Fruit fly (Drosophila melanogaster) whole organism, embryonic: ENCODE results near the gene CG13454.
A peak's percentile ranks its signal among the peaks of the same experiment; 100 is the strongest.

Source experiments
- CG10267 ChIP-seq: fragments of 200-800 bp; sonication (Bioruptor generic); optimal IDR thresholded peaks from 2 replicates; lab custom pipeline; 2018; ENCODE audit warnings: missing biosample characterization, mild to moderate bottlenecking, missing genetic modification characterization, moderate library complexity
- CG10431 ChIP-seq: fragments of 200-800 bp; sonication (Bioruptor generic); optimal IDR thresholded peaks from 3 replicates; lab custom pipeline; 2018; ENCODE audit warnings: missing biosample characterization, mild to moderate bottlenecking, missing genetic modification characterization
- CG10654 ChIP-seq: fragments of 200-800 bp; sonication (Bioruptor generic); optimal IDR thresholded peaks from 2 replicates; lab custom pipeline; 2016; ENCODE audit warnings: missing biosample characterization, missing genetic modification characterization
- CG12391 ChIP-seq: fragments of 200-800 bp; sonication (Bioruptor generic); optimal IDR thresholded peaks from 3 replicates; lab custom pipeline; 2018; ENCODE audit warnings: missing biosample characterization, mild to moderate bottlenecking, missing genetic modification characterization, moderate library complexity
- CG16815 ChIP-seq: fragments of 200-800 bp; sonication (Bioruptor generic); optimal IDR thresholded peaks from 3 replicates; lab custom pipeline; 2017; ENCODE audit warnings: missing biosample characterization, mild to moderate bottlenecking, missing genetic modification characterization
- CG17568 ChIP-seq: fragments of 200-800 bp; sonication (Bioruptor generic); optimal IDR thresholded peaks from 2 replicates; lab custom pipeline; 2018; ENCODE audit warnings: missing biosample characterization, mild to moderate bottlenecking, missing genetic modification characterization, moderate library complexity
- CG2116 ChIP-seq: fragments of 200-800 bp; sonication (Bioruptor generic); optimal IDR thresholded peaks from 3 replicates; lab custom pipeline; 2018; ENCODE audit warnings: missing biosample characterization, mild to moderate bottlenecking, missing genetic modification characterization
- CG2202 ChIP-seq: fragments of 200-800 bp; sonication (Bioruptor generic); optimal IDR thresholded peaks from 2 replicates; lab custom pipeline; 2018; ENCODE audit warnings: missing biosample characterization, mild to moderate bottlenecking, missing genetic modification characterization
- CG32767 ChIP-seq: fragments of 200-800 bp; sonication (Bioruptor generic); IDR thresholded peaks from 2 replicates; pipeline ENCODE4 v1.3.6; 2022; ENCODE audit warnings: missing biosample characterization, missing genetic modification characterization
- CG34376 ChIP-seq: fragments of 200-800 bp; sonication (Bioruptor generic); optimal IDR thresholded peaks from 2 replicates; lab custom pipeline; 2018; ENCODE audit warnings: missing biosample characterization, mild to moderate bottlenecking, missing genetic modification characterization
- CG3726 ChIP-seq: fragments of 200-800 bp; sonication (Bioruptor generic); IDR thresholded peaks from 3 replicates; pipeline ENCODE4, ENCODE4 v1.3.6; 2022; ENCODE audit warnings: missing biosample characterization, missing genetic modification characterization
- CG5180 ChIP-seq: fragments of 200-800 bp; sonication (Bioruptor generic); optimal IDR thresholded peaks from 3 replicates; lab custom pipeline; 2017; ENCODE audit warnings: missing biosample characterization, missing genetic modification characterization, mild to moderate bottlenecking, moderate library complexity, missing genetic modification reagents
- CG6791 ChIP-seq: fragments of 200-800 bp; sonication (Bioruptor generic); IDR thresholded peaks from 3 replicates; pipeline ENCODE4 v1.3.6; 2022; ENCODE audit warnings: missing biosample characterization, missing genetic modification characterization; ENCODE audit not compliant: partially characterized antibody
- CG6813 ChIP-seq: fragments of 200-800 bp; sonication (Bioruptor generic); optimal IDR thresholded peaks from 2 replicates; lab custom pipeline; 2017; ENCODE audit warnings: missing biosample characterization, missing genetic modification characterization, mild to moderate bottlenecking, moderate library complexity, missing genetic modification reagents
- CG7271 ChIP-seq: fragments of 200-800 bp; sonication (Bioruptor generic); optimal IDR thresholded peaks from 2 replicates; lab custom pipeline; 2018; ENCODE audit warnings: missing biosample characterization, mild to moderate bottlenecking, missing genetic modification characterization, moderate library complexity
- CG7745 ChIP-seq: fragments of 200-800 bp; sonication (Bioruptor generic); optimal IDR thresholded peaks from 2 replicates; lab custom pipeline; 2018; ENCODE audit warnings: missing biosample characterization, mild to moderate bottlenecking, missing genetic modification characterization, moderate library complexity
- CG9817 ChIP-seq: fragments of 200-800 bp; sonication (Bioruptor generic); optimal IDR thresholded peaks from 2 replicates; lab custom pipeline; 2018; ENCODE audit warnings: missing biosample characterization, mild to moderate bottlenecking, missing genetic modification characterization, moderate library complexity
- CG9876 ChIP-seq: fragments of 200-800 bp; sonication (Bioruptor generic); optimal IDR thresholded peaks from 2 replicates; lab custom pipeline; 2016; ENCODE audit warnings: missing biosample characterization, missing genetic modification characterization
- Chrac-16 ChIP-seq: fragments of 200-800 bp; sonication (Bioruptor generic); optimal IDR thresholded peaks from 3 replicates; lab custom pipeline; 2016; ENCODE audit warnings: missing biosample characterization, missing genetic modification characterization
- Dek ChIP-seq: fragments of 200-800 bp; sonication (Bioruptor generic); optimal IDR thresholded peaks from 3 replicates; lab custom pipeline; 2019; ENCODE audit warnings: missing biosample characterization, mild to moderate bottlenecking, missing genetic modification characterization, moderate library complexity
- HLHmδ ChIP-seq: fragments of 200-800 bp; sonication (Bioruptor generic); optimal IDR thresholded peaks from 2 replicates; lab custom pipeline; 2018; ENCODE audit warnings: missing biosample characterization, mild to moderate bottlenecking, missing genetic modification characterization, moderate library complexity
- Kr ChIP-seq: fragments of 200-800 bp; sonication (Bioruptor generic); optimal IDR thresholded peaks from 2 replicates; lab custom pipeline; 2017; ENCODE audit warnings: missing biosample characterization, mild to moderate bottlenecking, missing genetic modification characterization
- Meics ChIP-seq: fragments of 200-800 bp; sonication (Bioruptor generic); optimal IDR thresholded peaks from 2 replicates; lab custom pipeline; 2017; ENCODE audit warnings: missing biosample characterization, mild to moderate bottlenecking, missing genetic modification characterization
- NC2α ChIP-seq: fragments of 200-800 bp; sonication (Bioruptor generic); optimal IDR thresholded peaks from 2 replicates; lab custom pipeline; 2016; ENCODE audit warnings: missing biosample characterization, missing genetic modification characterization
- Nf-YB ChIP-seq: fragments of 200-800 bp; sonication (Bioruptor generic); optimal IDR thresholded peaks from 3 replicates; lab custom pipeline; 2019; ENCODE audit warnings: missing biosample characterization, mild to moderate bottlenecking, missing genetic modification characterization, moderate library complexity
- Oaz ChIP-seq: fragments of 200-800 bp; sonication (Bioruptor generic); IDR thresholded peaks from 2 replicates; pipeline ENCODE4 v1.3.6; 2022; ENCODE audit warnings: missing biosample characterization, missing genetic modification characterization
- Rfx ChIP-seq: fragments of 200-800 bp; sonication (Bioruptor generic); IDR thresholded peaks from 2 replicates; pipeline ENCODE4 v1.3.6; 2022; ENCODE audit warnings: missing biosample characterization, missing genetic modification characterization
- Sox100B ChIP-seq: fragments of 200-800 bp; sonication (Bioruptor generic); optimal IDR thresholded peaks from 3 replicates; lab custom pipeline; 2018; ENCODE audit warnings: missing biosample characterization, mild to moderate bottlenecking, missing genetic modification characterization
- Spps ChIP-seq: fragments of 200-800 bp; sonication (Bioruptor generic); optimal IDR thresholded peaks from 2 replicates; lab custom pipeline; 2018; ENCODE audit warnings: missing biosample characterization, mild to moderate bottlenecking, missing genetic modification characterization
- Usf ChIP-seq: fragments of 200-800 bp; sonication (Bioruptor generic); optimal IDR thresholded peaks from 2 replicates; lab custom pipeline; 2017; ENCODE audit warnings: missing genotype, missing biosample characterization, missing genetic modification characterization
- Xbp1 ChIP-seq: fragments of 200-800 bp; sonication (Bioruptor generic); optimal IDR thresholded peaks from 3 replicates; lab custom pipeline; 2016; ENCODE audit warnings: missing biosample characterization, mild to moderate bottlenecking, missing genetic modification characterization
- ara ChIP-seq: fragments of 200-800 bp; sonication (Bioruptor generic); IDR thresholded peaks from 2 replicates; pipeline ENCODE4 v1.3.6; 2022; ENCODE audit warnings: missing biosample characterization, missing genetic modification characterization
- corto ChIP-seq: fragments of 200-800 bp; sonication (Bioruptor generic); optimal IDR thresholded peaks from 2 replicates; lab custom pipeline; 2016; ENCODE audit warnings: missing biosample characterization, mild to moderate bottlenecking, missing genetic modification characterization, moderate library complexity
- croc ChIP-seq: fragments of 200-800 bp; sonication (Bioruptor generic); conservative IDR thresholded peaks from 3 replicates; pipeline ENCODE4 v1.3.6; 2022; ENCODE audit warnings: missing biosample characterization, missing genetic modification characterization
- cwo ChIP-seq: fragments of 200-800 bp; sonication (Bioruptor generic); optimal IDR thresholded peaks from 3 replicates; lab custom pipeline; 2017; ENCODE audit warnings: missing biosample characterization, missing genetic modification characterization, mild to moderate bottlenecking, moderate library complexity, missing genetic modification reagents
- danr ChIP-seq: fragments of 200-800 bp; sonication (Bioruptor generic); IDR thresholded peaks from 2 replicates; pipeline ENCODE4 v1.3.6; 2022; ENCODE audit warnings: missing biosample characterization, missing genetic modification characterization
- dysf ChIP-seq: fragments of 200-800 bp; sonication (Bioruptor generic); IDR thresholded peaks from 3 replicates; pipeline ENCODE4 v1.3.6; 2022; ENCODE audit warnings: missing biosample characterization, missing genetic modification characterization
- gcm ChIP-seq: fragments of 200-800 bp; sonication (Bioruptor generic); optimal IDR thresholded peaks from 2 replicates; lab custom pipeline; 2019; ENCODE audit warnings: missing biosample characterization, mild to moderate bottlenecking, missing genetic modification characterization, moderate library complexity
- gsb ChIP-seq: fragments of 200-800 bp; sonication (Bioruptor generic); IDR thresholded peaks from 2 replicates; pipeline ENCODE4 v1.3.6; 2022; ENCODE audit warnings: missing biosample characterization, missing genetic modification characterization
- jumu ChIP-seq: fragments of 200-800 bp; sonication (Bioruptor generic); optimal IDR thresholded peaks from 3 replicates; lab custom pipeline; 2016; ENCODE audit warnings: missing biosample characterization, missing genetic modification characterization
- pho ChIP-seq: fragments of 200-800 bp; sonication (Bioruptor generic); optimal IDR thresholded peaks from 2 replicates; lab custom pipeline; 2016; ENCODE audit warnings: missing biosample characterization, missing genetic modification characterization
- pnt ChIP-seq: fragments of 200-800 bp; sonication (Bioruptor generic); optimal IDR thresholded peaks from 3 replicates; lab custom pipeline; 2016; ENCODE audit warnings: missing biosample characterization, missing genetic modification characterization
- seq ChIP-seq: fragments of 200-800 bp; sonication (Bioruptor generic); IDR thresholded peaks from 2 replicates; pipeline ENCODE4 v1.3.6; 2022; ENCODE audit warnings: missing biosample characterization, missing genetic modification characterization
- tap ChIP-seq: fragments of 200-800 bp; optimal IDR thresholded peaks from 3 replicates; lab custom pipeline; 2019; ENCODE audit warnings: missing biosample characterization, mild to moderate bottlenecking, missing genetic modification characterization, moderate library complexity
- tgo ChIP-seq: fragments of 200-800 bp; sonication (Bioruptor generic); IDR thresholded peaks from 3 replicates; pipeline ENCODE4 v1.3.6; 2022; ENCODE audit warnings: missing biosample characterization, missing genetic modification characterization
- tio ChIP-seq: fragments of 200-800 bp; sonication (Bioruptor generic); optimal IDR thresholded peaks from 2 replicates; lab custom pipeline; 2017; ENCODE audit warnings: missing biosample characterization, missing genetic modification characterization, inconsistent platforms
- toy ChIP-seq: fragments of 200-800 bp; sonication (Bioruptor generic); IDR thresholded peaks from 2 replicates; pipeline ENCODE4 v1.3.6; 2022; ENCODE audit warnings: missing biosample characterization, missing genetic modification characterization
- unc-4 ChIP-seq: fragments of 200-800 bp; sonication (Bioruptor generic); IDR thresholded peaks from 2 replicates; pipeline ENCODE4 v1.3.6; 2022; ENCODE audit warnings: missing biosample characterization, missing genetic modification characterization; ENCODE audit not compliant: partially characterized antibody
- unpg ChIP-seq: fragments of 200-800 bp; sonication (Bioruptor generic); optimal IDR thresholded peaks from 3 replicates; lab custom pipeline; 2018; ENCODE audit warnings: missing biosample characterization, mild to moderate bottlenecking, missing genetic modification characterization, moderate library complexity

CG13454 gene

dm6 chr3L:15537916-15538581 lies 21.2 kb upstream of the CG13454 start:
- no peak for TF ChIP-seq unc-4
- peak; percentile 33 for TF ChIP-seq CG10654 (GFP tag; lab: Kevin White, UChicago)
- peak; percentile 5 for TF ChIP-seq CG17568 (GFP tag; lab: Kevin White, UChicago)
- no peak for TF ChIP-seq CG34376 (GFP tag; lab: Kevin White, UChicago)
- no peak for TF ChIP-seq CG7271 (tag; lab: Kevin White, UChicago)
- TF ChIP-seq gsb (GFP tag; lab: Robert Waterston, UW), result no peak
- TF ChIP-seq Rfx, result peak; percentile 59
- TF ChIP-seq jumu (GFP tag; lab: Kevin White, UChicago), result peak; percentile 1
- peak; percentile 9 for TF ChIP-seq CG9817 (tag; lab: Kevin White, UChicago)
- TF ChIP-seq seq (GFP tag; lab: Robert Waterston, UW), result peak; percentile 62
- TF ChIP-seq gcm, result peak; percentile 51
- peak; percentile 2 for TF ChIP-seq pnt (GFP tag; lab: Kevin White, UChicago)
- no peak for TF ChIP-seq CG32767 (GFP tag; lab: Robert Waterston, UW)
- no peak for TF ChIP-seq CG9876 (GFP tag; lab: Kevin White, UChicago)
- no peak for TF ChIP-seq corto
- TF ChIP-seq dysf (GFP tag; lab: Robert Waterston, UW), result peak; percentile 57; the same call in 2 of the 3 replicates
- peak; percentile 75 for TF ChIP-seq Sox100B (GFP tag; lab: Kevin White, UChicago)
- no peak for TF ChIP-seq Kr (GFP tag; lab: Kevin White, UChicago)
- TF ChIP-seq HLHmδ, result no peak
- TF ChIP-seq CG3726, result no peak
- peak; percentile 81 for TF ChIP-seq CG12391
- no peak for TF ChIP-seq danr (GFP tag; lab: Robert Waterston, UW)
- no peak for TF ChIP-seq CG7745
- peak; percentile 52 for TF ChIP-seq CG16815 (GFP tag; lab: Kevin White, UChicago)
- peak; percentile 21; the same call in 1 of the 3 replicates for TF ChIP-seq croc (GFP tag; lab: Robert Waterston, UW)
- peak; percentile 1 for TF ChIP-seq Usf (GFP tag; lab: Kevin White, UChicago)
- TF ChIP-seq CG6813 (GFP tag; lab: Kevin White, UChicago), result peak; percentile 24
- TF ChIP-seq tgo (GFP tag; lab: Robert Waterston, UW), result peak; percentile 61
- TF ChIP-seq Meics (GFP tag; lab: Kevin White, UChicago), result peak; percentile 66
- no peak for TF ChIP-seq CG6791 (GFP tag; lab: Robert Waterston, UW)
- no peak for TF ChIP-seq NC2α
- TF ChIP-seq CG10431 (GFP tag; lab: Kevin White, UChicago), result peak; percentile 6
- peak; percentile 63 for TF ChIP-seq CG10267 (tag; lab: Kevin White, UChicago)
- TF ChIP-seq ara (GFP tag; lab: Robert Waterston, UW), result peak; percentile 42; the same call in 1 of the 2 replicates
- peak; percentile 68 for TF ChIP-seq tio (GFP tag; lab: Kevin White, UChicago)
- TF ChIP-seq Oaz (GFP tag; lab: Robert Waterston, UW), result no peak
- peak; percentile 75 for TF ChIP-seq unpg (GFP tag; lab: Kevin White, UChicago)
- 0 out of 2 replicates have a peak, but pooled peaks have one; percentile 16 for TF ChIP-seq toy (GFP tag; lab: Robert Waterston, UW)
- TF ChIP-seq cwo (GFP tag; lab: Kevin White, UChicago), result peak; percentile 63
- no peak for TF ChIP-seq pho (GFP tag; lab: Kevin White, UChicago)
- peak; percentile 14 for TF ChIP-seq CG2116
- peak; percentile 35 for TF ChIP-seq Spps (tag; lab: Kevin White, UChicago)
- TF ChIP-seq Xbp1, result peak; percentile 63
- peak; percentile 50 for TF ChIP-seq Chrac-16
- TF ChIP-seq Nf-YB (GFP tag; lab: Kevin White, UChicago), result peak; percentile 53
- TF ChIP-seq CG5180 (GFP tag; lab: Kevin White, UChicago), result peak; percentile 55
- peak; percentile 43 for TF ChIP-seq Dek (tag; lab: Kevin White, UChicago)
- TF ChIP-seq tap (tag; lab: Kevin White, UChicago), result peak; percentile 33
- peak; percentile 19 for TF ChIP-seq CG2202
